Worm (Caenorhabditis elegans): ENCODE results near the gene C52B11.5.

C52B11.5 gene

ce11 chrX:1319708-1320107 is 47.1 kb downstream of the C52B11.5 start (continued):
- no peak for TF ChIP-seq ceh-45 (GFP tag; IDR thresholded peaks at IDR 0.05)
- TF ChIP-seq fax-1 (tag; optimal IDR thresholded peaks at IDR 0.05), result peak; percentile 51

ce11 chrX:1321044-1321443 is 48.5 kb downstream of the C52B11.5 start, which contains the start of gene pdk-1:
Gene pdk-1, plus strand, starts transcription at chrX:1321344.
- TF ChIP-seq pax-1 (tag; optimal IDR thresholded peaks at IDR 0.05) (no peak), pag-3 (tag; optimal IDR thresholded peaks at IDR 0.05; ENCODE audit: borderline replicate concordance) (no peak), ceh-2 (tag; optimal IDR thresholded peaks at IDR 0.05) (no peak), gmeb-2 (tag; optimal IDR thresholded peaks at IDR 0.05) (no peak), ets-4 (tag; optimal IDR thresholded peaks at IDR 0.05) (no peak), ceh-48 (tag; optimal IDR thresholded peaks at IDR 0.05) (no peak), madf-2 (tag; optimal IDR thresholded peaks at IDR 0.05) (no peak), lin-11 (tag; optimal IDR thresholded peaks at IDR 0.05) (no peak)

ce11 chrX:1322997-1323396 is 50.4 kb downstream of the C52B11.5 start:
- TF ChIP-seq fkh-10 (GFP tag; optimal IDR thresholded peaks at IDR 0.05) (no peak), ceh-30 (tag; optimal IDR thresholded peaks at IDR 0.05) (no peak), tbx-7 (tag; optimal IDR thresholded peaks at IDR 0.05) (no peak), ama-1 (optimal IDR thresholded peaks at IDR 0.05) (no peak), tbx-2 (tag; optimal IDR thresholded peaks at IDR 0.05) (peak; percentile 28), dmd-4 (tag; optimal IDR thresholded peaks at IDR 0.05; ENCODE audit: borderline replicate concordance) (no peak), sdc-2 (tag; optimal IDR thresholded peaks at IDR 0.05) (peak; percentile 98), ceh-24 (tag; optimal IDR thresholded peaks at IDR 0.05) (no peak), madf-2 (tag; optimal IDR thresholded peaks at IDR 0.05) (peak; percentile 4), ref-2 (tag; optimal IDR thresholded peaks at IDR 0.05) (peak; percentile 44), dve-1 (tag; optimal IDR thresholded peaks at IDR 0.05) (no peak), pqm-1 (tag; optimal IDR thresholded peaks at IDR 0.05) (no peak), ceh-2 (tag; optimal IDR thresholded peaks at IDR 0.05) (no peak), nfya-1 (tag; optimal IDR thresholded peaks at IDR 0.05) (peak; percentile 58), sox-4 (tag; optimal IDR thresholded peaks at IDR 0.05) (no peak), K09A11.1 (tag; optimal IDR thresholded peaks at IDR 0.05; ENCODE audit: insufficient read depth) (peak; percentile 18), sox-2 (GFP tag; IDR thresholded peaks at IDR 0.05) (no peak), ceh-45 (GFP tag; IDR thresholded peaks at IDR 0.05) (no peak), ceh-18 (tag; optimal IDR thresholded peaks at IDR 0.05) (peak; percentile 36), F13H6.1 (tag; optimal IDR thresholded peaks at IDR 0.05) (no peak), ceh-31 (tag; optimal IDR thresholded peaks at IDR 0.05) (peak; percentile 69), ceh-6 (GFP tag; optimal IDR thresholded peaks at IDR 0.05) (no peak), rnt-1 (tag; optimal IDR thresholded peaks at IDR 0.05) (peak; percentile 6), nhr-232 (tag; optimal IDR thresholded peaks at IDR 0.05) (no peak), unc-42 (tag; optimal IDR thresholded peaks at IDR 0.05) (peak; percentile 97), hlh-13 (GFP tag; optimal IDR thresholded peaks at IDR 0.05) (no peak), ceh-48 (tag; optimal IDR thresholded peaks at IDR 0.05) (no peak)

Measured in whole organism, late embryonic.